Fruit fly (Drosophila melanogaster) whole organism, prepupa: ENCODE measurements around the gene mew.
A peak's percentile ranks its signal among the peaks of the same experiment; 100 is the strongest.

ENCODE experiments used
- Blimp-1 ChIP-seq: fragments of 200-800 bp; sonication (Bioruptor generic); optimal IDR thresholded peaks from 3 replicates; lab custom pipeline; 2017; ENCODE audit warnings: missing biosample characterization, missing genetic modification characterization, mild to moderate bottlenecking, moderate library complexity, missing genetic modification reagents
- CG10669 ChIP-seq: fragments of 200-800 bp; sonication (Bioruptor generic); optimal IDR thresholded peaks from 3 replicates; lab custom pipeline; 2018; ENCODE audit warnings: missing biosample characterization, mild to moderate bottlenecking, missing genetic modification characterization, moderate library complexity
- CG11902 ChIP-seq: fragments of 200-800 bp; sonication (Bioruptor generic); optimal IDR thresholded peaks from 3 replicates; lab custom pipeline; 2016; ENCODE audit warnings: missing biosample characterization, missing genetic modification characterization
- CG15336 ChIP-seq: fragments of 200-800 bp; sonication (Bioruptor generic); IDR thresholded peaks from 2 replicates; pipeline ENCODE4 v1.3.6; 2022; ENCODE audit warnings: missing biosample characterization, missing genetic modification characterization
- CG1621 ChIP-seq: fragments of 200-800 bp; sonication (Bioruptor generic); optimal IDR thresholded peaks from 3 replicates; lab custom pipeline; 2018; ENCODE audit warnings: missing biosample characterization, mild to moderate bottlenecking, missing genetic modification characterization
- CG16779 ChIP-seq: fragments of 200-800 bp; sonication (Bioruptor generic); optimal IDR thresholded peaks from 3 replicates; lab custom pipeline; 2017; ENCODE audit warnings: missing biosample characterization, mild to moderate bottlenecking, missing genetic modification characterization
- CG3032 ChIP-seq: fragments of 200-800 bp; optimal IDR thresholded peaks from 2 replicates; lab custom pipeline; 2019; ENCODE audit warnings: missing biosample characterization, mild to moderate bottlenecking, missing genetic modification characterization, moderate library complexity
- CG31627 ChIP-seq: fragments of 200-800 bp; sonication (Bioruptor generic); optimal IDR thresholded peaks from 3 replicates; lab custom pipeline; 2016; ENCODE audit warnings: missing biosample characterization, missing genetic modification characterization
- CG32006 ChIP-seq: fragments of 200-800 bp; sonication (Bioruptor generic); optimal IDR thresholded peaks from 3 replicates; lab custom pipeline; 2017; ENCODE audit warnings: missing biosample characterization, mild to moderate bottlenecking, missing genetic modification characterization
- CG34406 ChIP-seq: fragments of 200-800 bp; sonication (Bioruptor generic); optimal IDR thresholded peaks from 3 replicates; lab custom pipeline; 2016; ENCODE audit warnings: missing biosample characterization, missing genetic modification characterization
- CG6163 ChIP-seq: fragments of 200-800 bp; sonication (Bioruptor generic); IDR thresholded peaks from 3 replicates; pipeline ENCODE4 v1.3.6; 2022; ENCODE audit warnings: missing biosample characterization, missing genetic modification characterization
- CG6276 ChIP-seq: fragments of 200-800 bp; sonication (Bioruptor generic); optimal IDR thresholded peaks from 2 replicates; lab custom pipeline; 2017; ENCODE audit warnings: missing biosample characterization, mild to moderate bottlenecking, missing genetic modification characterization
- CG6792 ChIP-seq: fragments of 200-800 bp; sonication (Bioruptor generic); optimal IDR thresholded peaks from 3 replicates; lab custom pipeline; 2016; ENCODE audit warnings: missing biosample characterization, missing genetic modification characterization
- CG6808 ChIP-seq: fragments of 200-800 bp; sonication (Bioruptor generic); optimal IDR thresholded peaks from 3 replicates; lab custom pipeline; 2017; ENCODE audit warnings: missing biosample characterization, missing genetic modification characterization, mild to moderate bottlenecking, moderate library complexity, missing genetic modification reagents
- CG7368 ChIP-seq: fragments of 200-800 bp; sonication (Bioruptor generic); optimal IDR thresholded peaks from 3 replicates; lab custom pipeline; 2016; ENCODE audit warnings: missing biosample characterization, missing genetic modification characterization
- CG8119 ChIP-seq: fragments of 200-800 bp; sonication (Bioruptor generic); IDR thresholded peaks from 3 replicates; pipeline ENCODE4 v1.3.6; 2022; ENCODE audit warnings: missing biosample characterization, missing genetic modification characterization
- CG8632 ChIP-seq: fragments of 200-800 bp; sonication (Bioruptor generic); optimal IDR thresholded peaks from 3 replicates; lab custom pipeline; 2016; ENCODE audit warnings: missing biosample characterization, missing genetic modification characterization
- Eip78C ChIP-seq: fragments of 200-800 bp; sonication (Bioruptor generic); peaks from one replicate; lab custom pipeline; 2016; ENCODE audit warnings: missing biosample characterization, missing genetic modification characterization
- Ets21C ChIP-seq: fragments of 200-800 bp; sonication (Bioruptor generic); optimal IDR thresholded peaks from 3 replicates; lab custom pipeline; 2016; ENCODE audit warnings: missing biosample characterization, missing genetic modification characterization
- Ets96B ChIP-seq: fragments of 200-800 bp; optimal IDR thresholded peaks from 2 replicates; lab custom pipeline; 2019; ENCODE audit warnings: missing biosample characterization, mild to moderate bottlenecking, missing genetic modification characterization, moderate library complexity
- Hr38 ChIP-seq: sonication (Bioruptor generic); optimal IDR thresholded peaks from 2 replicates; lab custom pipeline; 2016; ENCODE audit warnings: missing biosample characterization, missing genetic modification characterization
- Hr39 ChIP-seq: fragments of 200-800 bp; sonication (Bioruptor generic); optimal IDR thresholded peaks from 2 replicates; lab custom pipeline; 2016; ENCODE audit warnings: missing biosample characterization, missing genetic modification characterization
- Hr4 ChIP-seq: fragments of 200-800 bp; sonication (Bioruptor generic); optimal IDR thresholded peaks from 3 replicates; lab custom pipeline; 2016; ENCODE audit warnings: missing biosample characterization, missing genetic modification characterization
- Lpt ChIP-seq: fragments of 200-800 bp; sonication (Bioruptor generic); optimal IDR thresholded peaks from 3 replicates; lab custom pipeline; 2016; ENCODE audit warnings: missing biosample characterization, missing genetic modification characterization
- Met ChIP-seq: fragments of 200-800 bp; sonication (Bioruptor generic); optimal IDR thresholded peaks from 3 replicates; lab custom pipeline; 2016; ENCODE audit warnings: missing biosample characterization, missing genetic modification characterization
- OdsH ChIP-seq: fragments of 200-800 bp; sonication (Bioruptor generic); optimal IDR thresholded peaks from 3 replicates; lab custom pipeline; 2016; ENCODE audit warnings: missing biosample characterization, missing genetic modification characterization
- Sox102F ChIP-seq: fragments of 200-800 bp; sonication (Bioruptor generic); optimal IDR thresholded peaks from 2 replicates; lab custom pipeline; 2016; ENCODE audit warnings: missing biosample characterization, mild to moderate bottlenecking, missing genetic modification characterization
- Sox14 ChIP-seq: fragments of 200-800 bp; sonication (Bioruptor generic); optimal IDR thresholded peaks from 3 replicates; lab custom pipeline; 2016; ENCODE audit warnings: missing biosample characterization, missing genetic modification characterization
- achi ChIP-seq: fragments of 200-800 bp; sonication (Bioruptor generic); optimal IDR thresholded peaks from 3 replicates; lab custom pipeline; 2016; ENCODE audit warnings: missing biosample characterization, missing genetic modification characterization
- acj6 ChIP-seq: fragments of 200-800 bp; sonication (Bioruptor generic); optimal IDR thresholded peaks from 3 replicates; lab custom pipeline; 2016; ENCODE audit warnings: missing biosample characterization, missing genetic modification characterization
- dac ChIP-seq: fragments of 200-800 bp; sonication (Bioruptor generic); optimal IDR thresholded peaks from 2 replicates; lab custom pipeline; 2017; ENCODE audit warnings: missing biosample characterization, mild to moderate bottlenecking, missing genetic modification characterization
- dsx ChIP-seq: fragments of 200-800 bp; optimal IDR thresholded peaks from 3 replicates; lab custom pipeline; 2019; ENCODE audit warnings: missing biosample characterization, mild to moderate bottlenecking, missing genetic modification characterization, moderate library complexity; ENCODE audit not compliant: poor library complexity, severe bottlenecking
- eg ChIP-seq: fragments of 200-800 bp; sonication (Bioruptor generic); IDR thresholded peaks from 3 replicates; pipeline ENCODE4 v1.3.6; 2022; ENCODE audit warnings: missing biosample characterization, missing genetic modification characterization
- esn ChIP-seq: fragments of 200-800 bp; sonication (Bioruptor generic); optimal IDR thresholded peaks from 2 replicates; lab custom pipeline; 2016; ENCODE audit warnings: missing biosample characterization, mild to moderate bottlenecking, missing genetic modification characterization, moderate library complexity
- fd59A ChIP-seq: fragments of 200-800 bp; sonication (Bioruptor generic); optimal IDR thresholded peaks from 2 replicates; lab custom pipeline; 2017; ENCODE audit warnings: missing biosample characterization, mild to moderate bottlenecking, missing genetic modification characterization, missing genetic modification reagents
- fd85E ChIP-seq: fragments of 200-800 bp; sonication (Bioruptor generic); optimal IDR thresholded peaks from 3 replicates; lab custom pipeline; 2016; ENCODE audit warnings: missing biosample characterization, missing genetic modification characterization
- fkh ChIP-seq: fragments of 200-800 bp; sonication (Bioruptor generic); optimal IDR thresholded peaks from 3 replicates; lab custom pipeline; 2017; ENCODE audit warnings: missing biosample characterization, mild to moderate bottlenecking, missing genetic modification characterization, moderate library complexity
- pdm3 ChIP-seq: fragments of 200-800 bp; sonication (Bioruptor generic); optimal IDR thresholded peaks from 3 replicates; lab custom pipeline; 2016; ENCODE audit warnings: missing biosample characterization, missing genetic modification characterization
- spab ChIP-seq: fragments of 200-800 bp; sonication (Bioruptor generic); optimal IDR thresholded peaks from 2 replicates; lab custom pipeline; 2017; ENCODE audit warnings: missing biosample characterization, mild to moderate bottlenecking, missing genetic modification characterization, missing genetic modification reagents
- ss ChIP-seq, 2 experiments: fragments of 200-800 bp; sonication (Bioruptor generic); optimal IDR thresholded peaks; 2 replicates in 1 of 2; 3 replicates in 1 of 2; lab custom pipeline; 2017 to 2018; ENCODE audit warnings: mild to moderate bottlenecking in 2 of 2, missing biosample characterization in 2 of 2, missing genetic modification characterization in 2 of 2, moderate library complexity in 1 of 2
- svp ChIP-seq: fragments of 200-800 bp; sonication (Bioruptor generic); peaks from one replicate; lab custom pipeline; 2016; ENCODE audit warnings: missing biosample characterization, missing genetic modification characterization
- topi ChIP-seq: fragments of 200-800 bp; sonication (Bioruptor generic); optimal IDR thresholded peaks from 3 replicates; lab custom pipeline; 2016; ENCODE audit warnings: missing biosample characterization, missing genetic modification characterization
- vri ChIP-seq: fragments of 200-800 bp; sonication (Bioruptor generic); optimal IDR thresholded peaks from 3 replicates; lab custom pipeline; 2016; ENCODE audit warnings: missing biosample characterization, mild to moderate bottlenecking, missing genetic modification characterization

mew gene

DNA sequence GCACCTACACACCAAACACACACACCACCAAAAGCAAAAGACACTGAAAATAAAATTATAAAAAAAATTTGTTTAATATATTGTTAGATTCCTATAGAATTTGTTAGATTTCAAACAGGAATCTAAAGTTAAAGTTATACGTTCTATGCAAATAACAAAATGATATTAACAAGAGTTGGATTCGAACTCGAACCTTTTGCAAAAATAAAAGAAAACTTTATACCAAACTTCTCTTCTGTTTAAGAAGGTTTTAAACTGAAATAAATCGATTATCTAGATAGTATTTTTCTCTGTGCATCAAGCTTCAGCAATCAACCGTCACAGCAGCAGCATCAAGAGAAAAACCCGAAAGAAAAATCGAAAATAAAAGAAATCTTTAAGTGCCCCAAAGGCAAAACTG lies 31.8 kb downstream of the mew start (continued):
- TF ChIP-seq ss (GFP tag; optimal IDR thresholded peaks at IDR 0.05; lab: Kevin White, UChicago) (peak; percentile 50 to 60), CG6163 (GFP tag; lab: Robert Waterston, UW) (peak; percentile 30; the same call in 1 of the 3 replicates), svp (GFP tag; lab: Kevin White, UChicago) (peak; percentile 16), Met (GFP tag; lab: Kevin White, UChicago) (peak; percentile 26), Sox102F (GFP tag; lab: Kevin White, UChicago) (no peak), CG8632 (GFP tag; lab: Kevin White, UChicago) (peak; percentile 13), CG11902 (GFP tag; lab: Kevin White, UChicago) (peak; percentile 1), CG32006 (GFP tag; lab: Kevin White, UChicago) (peak; percentile 88)

DNA sequence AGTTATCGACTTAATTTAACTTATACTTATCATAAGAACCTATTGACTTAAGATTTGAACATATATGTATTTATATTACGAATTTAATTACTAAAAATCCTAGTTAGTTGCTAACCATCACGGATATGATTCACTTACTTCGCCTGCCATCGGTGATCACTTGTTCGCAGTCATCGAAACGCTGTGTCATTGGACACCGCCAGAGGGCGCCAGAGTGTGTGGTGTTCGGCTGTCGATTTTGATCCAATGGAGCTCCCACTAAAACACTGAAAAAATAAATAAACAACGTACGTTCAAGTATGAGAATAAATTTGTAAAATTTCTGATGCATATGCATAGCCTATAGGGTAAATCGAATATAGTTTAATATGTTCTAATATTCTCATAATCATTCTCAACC lies 33.4 kb downstream of the mew start:
- TF ChIP-seq dac (no peak), CG6792 (GFP tag; lab: Kevin White, UChicago) (no peak), OdsH (no peak), spab (no peak), CG11902 (GFP tag; lab: Kevin White, UChicago) (no peak), Sox14 (GFP tag; lab: Kevin White, UChicago) (no peak), Hr39 (GFP tag; lab: Kevin White, UChicago) (no peak), esn (GFP tag; lab: Kevin White, UChicago) (no peak), topi (no peak), pdm3 (GFP tag; lab: Kevin White, UChicago) (no peak), CG10669 (GFP tag; lab: Kevin White, UChicago) (no peak), CG6163 (GFP tag; lab: Robert Waterston, UW) (no peak), achi (GFP tag; lab: Kevin White, UChicago) (no peak), fkh (GFP tag; lab: Kevin White, UChicago) (no peak)
- TF ChIP-seq, all 60 proteins: peak for 0

DNA sequence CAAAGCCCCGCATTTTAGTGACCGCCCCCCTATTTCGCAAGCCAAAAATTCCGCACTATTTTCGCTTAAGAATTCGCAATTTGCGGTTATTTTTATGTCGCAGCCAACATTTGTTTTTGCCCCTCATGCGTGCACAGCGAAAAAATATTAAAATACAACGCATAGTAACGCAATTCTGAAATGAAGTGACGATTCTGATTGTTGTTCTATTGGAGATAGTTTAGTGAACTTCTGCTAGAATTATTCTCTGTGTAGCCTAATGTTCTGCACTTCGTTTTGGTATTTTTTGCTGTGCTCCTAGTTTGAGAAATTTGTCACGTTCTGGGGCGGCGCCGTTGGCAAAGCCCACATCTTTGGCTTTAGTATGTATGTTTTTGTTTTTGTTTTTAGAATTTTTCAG lies 36.5 kb downstream of the mew start:
- no peak for TF ChIP-seq fd85E (GFP tag; lab: Kevin White, UChicago)
- TF ChIP-seq CG7368 (GFP tag; lab: Kevin White, UChicago), result no peak
- no peak for TF ChIP-seq CG1621 (tag; lab: Kevin White, UChicago)
- no peak for TF ChIP-seq CG3032
- no peak for TF ChIP-seq Hr38
- peak; percentile 65 for TF ChIP-seq eg
- TF ChIP-seq CG6163 (GFP tag; lab: Robert Waterston, UW), result 0 out of 3 replicates have a peak, but pooled peaks have one; percentile 12
- peak; percentile 4 for TF ChIP-seq Lpt (GFP tag; lab: Kevin White, UChicago)
- peak; percentile 39; the same call in 1 of the 2 replicates for TF ChIP-seq CG15336 (GFP tag; lab: Robert Waterston, UW)
- no peak for TF ChIP-seq acj6 (GFP tag; lab: Kevin White, UChicago)
- peak; percentile 13 for TF ChIP-seq CG6276 (GFP tag; lab: Kevin White, UChicago)
- TF ChIP-seq Eip78C (GFP tag; lab: Kevin White, UChicago), result peak; percentile 78

DNA sequence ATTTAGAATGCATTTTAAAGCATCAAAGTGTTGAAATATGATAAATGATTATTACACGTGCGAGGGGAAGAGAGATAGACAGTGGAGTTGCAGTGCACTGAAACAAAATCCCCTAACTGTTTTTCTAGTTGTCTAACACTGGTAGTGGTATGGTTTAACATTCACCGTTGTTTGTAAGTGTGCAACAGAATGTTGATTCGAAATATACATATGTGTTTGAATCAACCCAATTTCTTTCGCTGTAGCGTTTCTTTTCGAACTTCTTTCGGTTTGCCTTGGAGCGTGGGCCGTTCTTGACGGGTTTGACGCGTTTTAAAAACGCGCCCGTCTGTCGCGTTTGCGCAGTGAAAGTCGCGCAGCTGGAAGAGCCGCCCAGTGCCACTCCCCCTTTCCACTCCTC lies 37.0 kb downstream of the mew start:
- TF ChIP-seq fkh (GFP tag; lab: Kevin White, UChicago), result no peak
- peak; percentile 55 for TF ChIP-seq CG31627 (GFP tag; lab: Kevin White, UChicago)
- peak; percentile 46 for TF ChIP-seq Sox102F (GFP tag; lab: Kevin White, UChicago)
- TF ChIP-seq CG6808 (GFP tag; lab: Kevin White, UChicago), result no peak
- TF ChIP-seq CG8119 (GFP tag; lab: Robert Waterston, UW), result peak; percentile 46; the same call in 1 of the 3 replicates
- TF ChIP-seq CG6163 (GFP tag; lab: Robert Waterston, UW), result peak; percentile 66; the same call in 2 of the 3 replicates
- TF ChIP-seq Hr38, result no peak
- peak; percentile 47 for TF ChIP-seq CG32006 (GFP tag; lab: Kevin White, UChicago)
- no peak for TF ChIP-seq CG3032
- peak; percentile 65 for TF ChIP-seq Met (GFP tag; lab: Kevin White, UChicago)
- peak; percentile 3 for TF ChIP-seq CG34406 (GFP tag; lab: Kevin White, UChicago)
- peak; percentile 64 for TF ChIP-seq Blimp-1 (GFP tag; lab: Kevin White, UChicago)
- TF ChIP-seq Lpt (GFP tag; lab: Kevin White, UChicago), result no peak
- TF ChIP-seq ss (GFP tag; optimal IDR thresholded peaks at IDR 0.05; lab: Kevin White, UChicago), result no peak
- no peak for TF ChIP-seq CG16779
- TF ChIP-seq Ets96B (tag; lab: Kevin White, UChicago), result no peak
- no peak for TF ChIP-seq pdm3 (GFP tag; lab: Kevin White, UChicago)
- TF ChIP-seq fd59A, result no peak
- no peak for TF ChIP-seq vri (GFP tag; lab: Kevin White, UChicago)
- TF ChIP-seq dsx (GFP tag; lab: Kevin White, UChicago), result no peak
- peak; percentile 59; the same call in 2 of the 3 replicates for TF ChIP-seq eg
- peak; percentile 32 for TF ChIP-seq Ets21C (GFP tag; lab: Kevin White, UChicago)
- no peak for TF ChIP-seq CG6276 (GFP tag; lab: Kevin White, UChicago)
- TF ChIP-seq dac, result no peak
- TF ChIP-seq Hr4, result peak; percentile 6
- peak; percentile 73 for TF ChIP-seq Eip78C (GFP tag; lab: Kevin White, UChicago)
- peak; percentile 49 for TF ChIP-seq CG15336 (GFP tag; lab: Robert Waterston, UW)
- peak; percentile 68 for TF ChIP-seq topi
- no peak for TF ChIP-seq CG1621 (tag; lab: Kevin White, UChicago)
- no peak for TF ChIP-seq fd85E (GFP tag; lab: Kevin White, UChicago)
